Fruit fly (Drosophila melanogaster): ENCODE measurements around the gene gzl.

The gzl gene

DNA sequence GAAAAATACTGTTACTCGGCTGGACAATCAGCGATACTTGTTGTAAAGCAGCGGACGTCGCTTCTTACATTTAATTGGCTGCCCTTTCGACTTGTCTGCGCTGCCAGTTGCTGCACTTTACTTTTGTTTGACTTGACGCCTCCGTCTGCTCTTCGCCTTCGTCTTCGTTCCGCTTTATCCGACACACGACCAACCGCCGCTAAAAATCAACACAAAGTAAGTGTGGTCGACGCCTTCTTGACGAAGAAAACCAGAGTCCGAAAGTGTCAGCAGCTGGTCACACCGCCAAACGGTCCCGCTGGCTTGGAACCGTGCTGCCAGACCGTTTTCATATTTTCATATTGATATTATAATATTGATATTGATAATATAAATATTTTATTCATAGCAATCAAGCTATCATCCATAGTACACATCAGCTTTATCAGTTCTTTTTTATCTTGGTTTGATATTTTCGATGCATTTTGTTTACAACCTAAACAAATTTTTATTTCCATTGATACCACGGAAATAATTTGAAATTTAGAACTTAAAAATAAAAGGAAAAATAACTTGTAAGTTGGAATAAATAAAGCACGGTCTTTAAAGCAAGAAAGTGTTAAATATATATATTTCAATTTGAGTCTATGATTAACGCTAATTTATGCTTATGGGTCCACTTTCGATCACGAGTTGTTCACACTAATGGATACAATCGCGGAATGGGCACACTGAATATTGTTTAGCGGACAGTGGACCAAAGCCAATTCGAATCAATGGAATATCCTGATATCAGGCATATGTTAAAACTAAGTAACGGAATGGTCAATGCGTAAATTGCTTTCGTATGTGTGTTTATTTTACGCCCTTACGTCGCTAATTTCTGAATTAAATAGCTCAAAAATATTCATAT lies 23.2 kb downstream of the gzl start, which contains the start of gene Dmtn (continued):
- TF ChIP-seq CG5245 (GFP tag; optimal IDR thresholded peaks at IDR 0.05) (no peak), CG16813 (GFP tag; IDR thresholded peaks at IDR 0.05; ENCODE audit: partially characterized antibody) (no peak), zfh1 (GFP tag; IDR thresholded peaks at IDR 0.05) (no peak), az2 (GFP tag; optimal IDR thresholded peaks at IDR 0.05) (peak; percentile 2), CG11456 (GFP tag; IDR thresholded peaks at IDR 0.05) (no peak), Adf1 (GFP tag; IDR thresholded peaks at IDR 0.05) (no peak), exex (tag; optimal IDR thresholded peaks at IDR 0.05) (no peak), so (GFP tag; IDR thresholded peaks at IDR 0.05) (no peak), MESR4 (GFP tag; optimal IDR thresholded peaks at IDR 0.05) (peak; percentile 59), Ets65A (GFP tag) (no peak), lilli (GFP tag; optimal IDR thresholded peaks at IDR 0.05) (no peak), CG17186 (GFP tag; optimal IDR thresholded peaks at IDR 0.05) (no peak), tna (GFP tag; IDR thresholded peaks at IDR 0.05; ENCODE audit: partially characterized antibody) (no peak), CG2116 (GFP tag; optimal IDR thresholded peaks at IDR 0.05) (no peak), CG13287 (GFP tag; IDR thresholded peaks at IDR 0.05; ENCODE audit: partially characterized antibody) (no peak), NC2β (GFP tag; optimal IDR thresholded peaks at IDR 0.05) (no peak), CG15073 (GFP tag; optimal IDR thresholded peaks at IDR 0.05) (no peak), vnd (GFP tag; IDR thresholded peaks at IDR 0.05; ENCODE audit: partially characterized antibody) (no peak), bigmax (GFP tag; optimal IDR thresholded peaks at IDR 0.05) (peak; percentile 1), kay (GFP tag; optimal IDR thresholded peaks at IDR 0.05) (no peak), Sox102F (GFP tag; optimal IDR thresholded peaks at IDR 0.05) (peak; percentile 12), fru (optimal IDR thresholded peaks at IDR 0.05) (no peak), zen2 (GFP tag; IDR thresholded peaks at IDR 0.05; ENCODE audit: partially characterized antibody) (no peak), phol (tag; optimal IDR thresholded peaks at IDR 0.05) (peak; percentile 51), fd102C (GFP tag; optimal IDR thresholded peaks at IDR 0.05) (peak; percentile 21), CG12236 (GFP tag; optimal IDR thresholded peaks at IDR 0.05) (no peak), CG6765 (GFP tag; optimal IDR thresholded peaks at IDR 0.05) (no peak), CG6654 (GFP tag; optimal IDR thresholded peaks at IDR 0.05) (no peak), row (GFP tag; IDR thresholded peaks at IDR 0.05) (no peak), lbe (GFP tag; optimal IDR thresholded peaks at IDR 0.05) (no peak), Med (GFP tag) (peak; percentile 95), CG3065 (GFP tag; optimal IDR thresholded peaks at IDR 0.05) (no peak), peb (GFP tag; IDR thresholded peaks at IDR 0.05) (no peak), Dref (GFP tag; IDR thresholded peaks at IDR 0.05) (no peak), h (optimal IDR thresholded peaks at IDR 0.05) (no peak), Rfx (GFP tag; IDR thresholded peaks at IDR 0.05) (no peak), CG16779 (GFP tag; IDR thresholded peaks at IDR 0.05) (no peak), gsb (GFP tag; IDR thresholded peaks at IDR 0.05) (no peak), luna (GFP tag; optimal IDR thresholded peaks at IDR 0.05) (no peak), CkIIα-i1 (GFP tag; IDR thresholded peaks at IDR 0.05) (no peak), CG18011 (GFP tag; optimal IDR thresholded peaks at IDR 0.05) (no peak), CG12659 (GFP tag; optimal IDR thresholded peaks at IDR 0.05) (peak; percentile 56), ttk (GFP tag; IDR thresholded peaks at IDR 0.05) (no peak), CG8388 (GFP tag; optimal IDR thresholded peaks at IDR 0.05) (peak; percentile 30), emc (GFP tag; optimal IDR thresholded peaks at IDR 0.05) (peak; percentile 37), Hr39 (optimal IDR thresholded peaks at IDR 0.05) (no peak), CG8478 (optimal IDR thresholded peaks at IDR 0.05) (no peak), psq (GFP tag; optimal IDR thresholded peaks at IDR 0.05) (no peak), CG33557 (GFP tag; optimal IDR thresholded peaks at IDR 0.05) (no peak), hth (optimal IDR thresholded peaks at IDR 0.05) (no peak), H15 (GFP tag; IDR thresholded peaks at IDR 0.05) (no peak), CG1529 (GFP tag; optimal IDR thresholded peaks at IDR 0.05) (no peak)
